Worm (Caenorhabditis elegans) whole organism, mixed stage, embryonic: Measurements from ENCODE around the gene dod-22.

Source experiments
- ceh-39 ChIP-seq: fragments of 150-350 bp; optimal IDR thresholded peaks from 2 replicates; lab custom pipeline; 2014; ENCODE audit warnings: missing biosample characterization, missing genetic modification characterization
- elt-1 ChIP-seq: sonication (generic microtip); optimal IDR thresholded peaks from 2 replicates; lab custom pipeline; 2017; ENCODE audit warnings: missing genetic modification characterization, mild to moderate bottlenecking, missing compliant biosample characterization, antibody characterized with exemption, moderate library complexity, borderline replicate concordance; ENCODE audit not compliant: insufficient read depth
- lin-13 ChIP-seq: fragments of 150-350 bp; optimal IDR thresholded peaks from 2 replicates; lab custom pipeline; 2014; ENCODE audit warnings: missing biosample characterization, missing genetic modification characterization
- lsy-2 ChIP-seq: fragments of 150-350 bp; optimal IDR thresholded peaks from 2 replicates; lab custom pipeline; 2014; ENCODE audit warnings: missing biosample characterization, missing genetic modification characterization
- nhr-28 ChIP-seq: fragments of 150-350 bp; optimal IDR thresholded peaks from 2 replicates; lab custom pipeline; 2014; ENCODE audit warnings: missing biosample characterization, missing genetic modification characterization
- nhr-76 ChIP-seq: sonication (generic microtip); optimal IDR thresholded peaks from 2 replicates; lab custom pipeline; 2017; ENCODE audit warnings: missing biosample characterization, missing genetic modification characterization
- sem-2 ChIP-seq: fragments of 200-800 bp; sonication (Bioruptor generic); optimal IDR thresholded peaks from 2 replicates; lab custom pipeline; 2018; ENCODE audit warnings: mild to moderate bottlenecking, missing genetic modification characterization, missing compliant biosample characterization
- snpc-4 ChIP-seq: fragments of 150-350 bp; optimal IDR thresholded peaks from 2 replicates; lab custom pipeline; 2014; ENCODE audit warnings: missing biosample characterization, missing genetic modification characterization
- unc-39 ChIP-seq: fragments of 150-350 bp; optimal IDR thresholded peaks from 2 replicates; lab custom pipeline; 2014; ENCODE audit warnings: missing biosample characterization, missing genetic modification characterization
- ztf-11 ChIP-seq: fragments of 150-350 bp; optimal IDR thresholded peaks from 2 replicates; lab custom pipeline; 2014; ENCODE audit warnings: missing biosample characterization, missing genetic modification characterization

ce11 chrIV:12915479-12915878 lies 49.7 kb upstream of the dod-22 start, which contains the start of gene srz-15:
- no peak for TF ChIP-seq nhr-76
- TF ChIP-seq lsy-2 (tag; lab: Kevin White, UChicago), result no peak
- TF ChIP-seq elt-1 (tag; lab: Kevin White, UChicago), result no peak
- TF ChIP-seq lin-13 (tag; lab: Kevin White, UChicago), result no peak
- TF ChIP-seq snpc-4 (tag; lab: Kevin White, UChicago), result no peak
- no peak for TF ChIP-seq unc-39 (tag; lab: Kevin White, UChicago)
- no peak for TF ChIP-seq ceh-39 (tag; lab: Kevin White, UChicago)
- no peak for TF ChIP-seq ztf-11 (tag; lab: Kevin White, UChicago)
- no peak for TF ChIP-seq sem-2 (GFP tag; lab: Kevin White, UChicago)
- TF ChIP-seq nhr-28 (tag; lab: Kevin White, UChicago), result no peak
